Fruit fly (Drosophila melanogaster) whole organism, pupa: ENCODE measurements around the gene CG15473.

ENCODE experiments used
- CG10348 ChIP-seq: fragments of 200-800 bp; sonication (Bioruptor generic); IDR thresholded peaks from 2 replicates; pipeline ENCODE4 v1.3.6; 2022; ENCODE audit warnings: missing biosample characterization, missing genetic modification characterization
- CG12605 ChIP-seq: fragments of 200-800 bp; sonication (Bioruptor generic); IDR thresholded peaks from 2 replicates; pipeline ENCODE4 v1.3.6; 2022; ENCODE audit warnings: missing biosample characterization, missing genetic modification characterization
- CG13204 ChIP-seq: fragments of 200-800 bp; sonication (Bioruptor generic); optimal IDR thresholded peaks from 2 replicates; lab custom pipeline; 2018; ENCODE audit warnings: missing biosample characterization, mild to moderate bottlenecking, missing genetic modification characterization, moderate library complexity
- CG14655 ChIP-seq: fragments of 200-800 bp; sonication (Bioruptor generic); optimal IDR thresholded peaks from 3 replicates; lab custom pipeline; 2017; ENCODE audit warnings: mild to moderate bottlenecking, missing biosample characterization, missing genetic modification reagents, missing genetic modification characterization
- CG15710 ChIP-seq: fragments of 200-800 bp; sonication (Bioruptor generic); optimal IDR thresholded peaks from 2 replicates; lab custom pipeline; 2018; ENCODE audit warnings: missing biosample characterization, mild to moderate bottlenecking, missing genetic modification characterization, moderate library complexity
- CG17806 ChIP-seq: fragments of 200-800 bp; sonication (Bioruptor generic); optimal IDR thresholded peaks from 2 replicates; lab custom pipeline; 2018; ENCODE audit warnings: missing biosample characterization, mild to moderate bottlenecking, missing genetic modification characterization, moderate library complexity
- CG32121 ChIP-seq: fragments of 200-800 bp; sonication (Bioruptor generic); IDR thresholded peaks from 2 replicates; pipeline ENCODE4 v1.3.6; 2022; ENCODE audit warnings: missing biosample characterization, missing genetic modification characterization
- CG34367 ChIP-seq: fragments of 200-800 bp; sonication (Bioruptor generic); optimal IDR thresholded peaks from 2 replicates; lab custom pipeline; 2018; ENCODE audit warnings: missing biosample characterization, mild to moderate bottlenecking, missing genetic modification characterization
- CG4496 ChIP-seq: fragments of 200-800 bp; sonication (Bioruptor generic); IDR thresholded peaks from 3 replicates; pipeline ENCODE4 v1.3.6; 2022; ENCODE audit warnings: missing biosample characterization, missing genetic modification characterization
- CG8159 ChIP-seq: fragments of 200-800 bp; sonication (Bioruptor generic); optimal IDR thresholded peaks from 3 replicates; lab custom pipeline; 2018; ENCODE audit warnings: missing biosample characterization, mild to moderate bottlenecking, missing genetic modification characterization, moderate library complexity
- CG8301 ChIP-seq: fragments of 200-800 bp; sonication (Bioruptor generic); optimal IDR thresholded peaks from 2 replicates; lab custom pipeline; 2018; ENCODE audit warnings: missing biosample characterization, mild to moderate bottlenecking, missing genetic modification characterization
- CG9948 ChIP-seq: fragments of 200-800 bp; sonication (Bioruptor generic); optimal IDR thresholded peaks from 2 replicates; lab custom pipeline; 2018; ENCODE audit warnings: missing biosample characterization, mild to moderate bottlenecking, missing genetic modification characterization, moderate library complexity
- D1 ChIP-seq: fragments of 200-800 bp; sonication (Bioruptor generic); optimal IDR thresholded peaks from 2 replicates; lab custom pipeline; 2018; ENCODE audit warnings: missing biosample characterization, mild to moderate bottlenecking, missing genetic modification characterization, moderate library complexity
- EcR ChIP-seq: fragments of 200-800 bp; sonication (Bioruptor generic); optimal IDR thresholded peaks from 3 replicates; lab custom pipeline; 2019; ENCODE audit warnings: missing biosample characterization, missing genetic modification characterization, mild to moderate bottlenecking, moderate library complexity, missing genetic modification reagents
- Ets98B ChIP-seq: fragments of 200-800 bp; sonication (Bioruptor generic); IDR thresholded peaks from 2 replicates; pipeline ENCODE4 v1.3.6; 2022; ENCODE audit warnings: missing biosample characterization, missing genetic modification characterization
- Pif1A ChIP-seq: fragments of 200-800 bp; sonication (Bioruptor generic); optimal IDR thresholded peaks from 3 replicates; lab custom pipeline; 2016; ENCODE audit warnings: missing biosample characterization, missing genetic modification characterization
- Pif1B ChIP-seq: fragments of 200-800 bp; sonication (Bioruptor generic); optimal IDR thresholded peaks from 3 replicates; lab custom pipeline; 2016; ENCODE audit warnings: missing biosample characterization, missing genetic modification characterization
- Snoo ChIP-seq: fragments of 200-800 bp; sonication (Bioruptor generic); optimal IDR thresholded peaks from 3 replicates; lab custom pipeline; 2017; ENCODE audit warnings: missing biosample characterization, mild to moderate bottlenecking, missing genetic modification characterization, inconsistent platforms
- fd96Ca ChIP-seq: fragments of 200-800 bp; sonication (Bioruptor generic); IDR thresholded peaks from 3 replicates; pipeline ENCODE4 v1.3.6; 2022; ENCODE audit warnings: missing biosample characterization, missing genetic modification characterization
- gl ChIP-seq: fragments of 200-800 bp; sonication (Bioruptor generic); optimal IDR thresholded peaks from 2 replicates; lab custom pipeline; 2018; ENCODE audit warnings: missing biosample characterization, mild to moderate bottlenecking, missing genetic modification characterization
- rn ChIP-seq: fragments of 200-800 bp; sonication (Bioruptor generic); IDR thresholded peaks from 2 replicates; pipeline ENCODE4 v1.3.6; 2022; ENCODE audit warnings: missing biosample characterization, missing genetic modification characterization

CG15473 gene

dm6 chrX:4654397-4654796 lies at the start of gene CG15473:
CG15473 (minus strand) TSS chrX:4654497.
- TF ChIP-seq Pif1B (GFP tag; lab: Kevin White, UChicago) (no peak), CG10348 (GFP tag; lab: Robert Waterston, UW) (no peak), CG4496 (GFP tag; lab: Robert Waterston, UW) (no peak), CG17806 (no peak), CG13204 (GFP tag; lab: Kevin White, UChicago) (no peak), CG14655 (GFP tag; lab: Kevin White, UChicago) (no peak), CG8301 (no peak), EcR (GFP tag; lab: Kevin White, UChicago) (no peak)

DNA sequence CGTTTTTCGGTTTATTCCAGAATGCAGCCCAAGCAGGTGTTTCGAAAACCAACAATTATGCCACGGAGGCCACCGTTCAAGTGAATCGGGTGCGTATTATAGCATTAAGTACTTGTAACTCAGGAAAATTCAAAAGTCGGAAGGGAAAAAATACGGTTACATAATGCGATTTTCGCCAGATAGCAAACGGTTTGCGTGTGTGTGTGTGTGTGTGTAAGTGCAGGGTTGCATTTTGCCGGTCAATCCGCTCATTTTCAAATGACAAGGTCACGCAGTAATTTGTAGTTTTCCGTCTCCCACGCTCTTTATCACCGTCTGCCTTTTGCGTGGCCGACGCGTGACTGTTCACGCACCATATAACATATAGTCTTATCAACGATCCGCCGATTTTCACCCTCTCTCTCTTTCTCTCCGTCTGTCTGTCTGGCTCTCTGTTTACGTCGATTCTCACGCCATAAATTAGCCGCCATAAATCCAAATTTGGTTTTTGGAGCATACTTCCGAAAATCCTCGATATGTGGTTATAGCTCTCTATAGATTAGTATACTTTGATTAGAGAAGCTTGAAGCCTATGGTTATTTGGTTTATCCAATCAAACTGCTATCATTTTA lies 48.6 kb upstream of the CG15473 start:
- TF ChIP-seq CG34367 (tag; lab: Kevin White, UChicago) (no peak), CG32121 (GFP tag; lab: Robert Waterston, UW) (no peak), CG14655 (GFP tag; lab: Kevin White, UChicago) (no peak), fd96Ca (GFP tag; lab: Robert Waterston, UW) (no peak), CG8159 (tag; lab: Kevin White, UChicago) (no peak), Pif1A (GFP tag; lab: Kevin White, UChicago) (no peak)

dm6 chrX:4702118-4702517 lies 47.8 kb upstream of the CG15473 start, which contains the start of gene Pdha:
Pdha (plus strand) TSS chrX:4702284.
- TF ChIP-seq CG14655 (GFP tag; lab: Kevin White, UChicago) (no peak), CG8301 (no peak), Pif1A (GFP tag; lab: Kevin White, UChicago) (no peak), CG8159 (tag; lab: Kevin White, UChicago) (no peak), Snoo (tag; lab: Kevin White, UChicago) (no peak), D1 (tag; lab: Kevin White, UChicago) (no peak), CG10348 (GFP tag; lab: Robert Waterston, UW) (no peak), CG15710 (no peak), rn (no peak), CG9948 (tag; lab: Kevin White, UChicago) (no peak), Pif1B (GFP tag; lab: Kevin White, UChicago) (no peak), CG34367 (tag; lab: Kevin White, UChicago) (no peak), Ets98B (no peak)

DNA sequence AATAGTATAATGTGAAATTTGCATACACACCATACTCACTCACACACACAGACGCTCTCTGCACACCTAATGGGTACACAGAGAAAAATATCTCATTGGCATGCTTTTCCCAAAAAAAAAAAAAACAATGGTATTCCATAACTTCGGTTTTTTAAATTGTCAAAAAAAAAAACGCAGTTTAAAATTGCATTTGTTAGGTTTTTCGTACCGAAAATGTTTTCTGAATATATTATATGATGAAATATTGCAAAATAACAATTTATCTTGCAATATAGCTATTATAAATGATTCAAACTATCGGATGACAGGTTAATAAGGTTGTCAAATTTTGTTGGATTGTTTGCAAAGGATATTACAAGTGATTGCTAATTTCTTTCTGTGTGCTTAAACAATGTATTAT lies 45.5 kb upstream of the CG15473 start:
- TF ChIP-seq CG15710 (peak; percentile 5), CG10348 (GFP tag; lab: Robert Waterston, UW) (no peak), CG13204 (GFP tag; lab: Kevin White, UChicago) (no peak), CG12605 (GFP tag; lab: Robert Waterston, UW) (no peak), CG9948 (tag; lab: Kevin White, UChicago) (no peak)

- TF ChIP-seq rn (no peak), CG13204 (GFP tag; lab: Kevin White, UChicago) (no peak), CG4496 (GFP tag; lab: Robert Waterston, UW) (no peak), Pif1B (GFP tag; lab: Kevin White, UChicago) (no peak), EcR (GFP tag; lab: Kevin White, UChicago) (no peak), CG14655 (GFP tag; lab: Kevin White, UChicago) (no peak), CG10348 (GFP tag; lab: Robert Waterston, UW) (no peak), gl (no peak), Snoo (tag; lab: Kevin White, UChicago) (no peak), CG34367 (tag; lab: Kevin White, UChicago) (no peak), CG8301 (no peak), CG32121 (GFP tag; lab: Robert Waterston, UW) (no peak), CG9948 (tag; lab: Kevin White, UChicago) (no peak), D1 (tag; lab: Kevin White, UChicago) (no peak)
- TF ChIP-seq, all 21 proteins: peak for 0
These were observed 45.1 kb upstream of the CG15473 start for dm6 chrX:4699370-4699769.

DNA sequence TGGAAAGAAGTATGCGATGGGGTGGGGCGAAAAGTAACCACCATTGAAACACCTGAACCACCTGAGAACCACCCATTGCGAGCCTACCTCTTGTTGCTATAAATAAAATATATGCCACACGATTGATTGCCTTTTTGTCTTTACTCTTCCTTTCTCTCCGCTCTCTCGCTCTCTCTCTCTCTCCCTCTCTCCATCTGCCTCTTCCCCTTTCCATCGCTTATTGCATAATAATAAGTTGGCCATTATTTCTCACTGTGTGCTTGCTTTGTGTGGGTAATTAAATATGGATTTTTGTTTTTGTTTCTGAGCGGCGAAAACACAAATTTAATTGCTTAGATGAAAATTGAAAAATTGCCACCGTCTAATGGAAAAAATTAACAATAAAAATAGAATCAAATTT lies 39.8 kb upstream of the CG15473 start:
- no peak for TF ChIP-seq CG32121 (GFP tag; lab: Robert Waterston, UW)
- TF ChIP-seq CG10348 (GFP tag; lab: Robert Waterston, UW) = no peak
- no peak for TF ChIP-seq D1 (tag; lab: Kevin White, UChicago)
- TF ChIP-seq CG9948 (tag; lab: Kevin White, UChicago) = no peak
- TF ChIP-seq CG8159 (tag; lab: Kevin White, UChicago) = no peak
- TF ChIP-seq CG12605 (GFP tag; lab: Robert Waterston, UW) = no peak
- TF ChIP-seq CG4496 (GFP tag; lab: Robert Waterston, UW) = no peak
- no peak for TF ChIP-seq CG14655 (GFP tag; lab: Kevin White, UChicago)

dm6 chrX:4692963-4693362 lies 38.7 kb upstream of the CG15473 start:
- TF ChIP-seq CG8159 (tag; lab: Kevin White, UChicago) (no peak), Ets98B (no peak), Pif1B (GFP tag; lab: Kevin White, UChicago) (no peak), CG32121 (GFP tag; lab: Robert Waterston, UW) (no peak), CG34367 (tag; lab: Kevin White, UChicago) (no peak), CG10348 (GFP tag; lab: Robert Waterston, UW) (no peak), CG9948 (tag; lab: Kevin White, UChicago) (no peak), CG17806 (no peak), Snoo (tag; lab: Kevin White, UChicago) (no peak), rn (no peak), CG12605 (GFP tag; lab: Robert Waterston, UW) (no peak), CG4496 (GFP tag; lab: Robert Waterston, UW) (no peak)
